Fruit fly (Drosophila melanogaster) whole organism, embryonic: Measurements from ENCODE around the gene CG14423.

Source experiments
- Abd-B ChIP-seq: fragments of 200-800 bp; sonication (Bioruptor generic); optimal IDR thresholded peaks from 2 replicates; lab custom pipeline; 2018; ENCODE audit warnings: missing biosample characterization, mild to moderate bottlenecking, missing genetic modification characterization, moderate library complexity
- Asciz ChIP-seq: fragments of 200-800 bp; sonication (Bioruptor generic); optimal IDR thresholded peaks from 2 replicates; lab custom pipeline; 2017; ENCODE audit warnings: missing biosample characterization, mild to moderate bottlenecking, missing genetic modification characterization, missing genetic modification reagents
- CG10654 ChIP-seq: fragments of 200-800 bp; sonication (Bioruptor generic); optimal IDR thresholded peaks from 2 replicates; lab custom pipeline; 2016; ENCODE audit warnings: missing biosample characterization, missing genetic modification characterization
- CG11247 ChIP-seq: fragments of 200-800 bp; sonication (Bioruptor generic); IDR thresholded peaks from 2 replicates; pipeline ENCODE4 v1.3.6; 2022; ENCODE audit warnings: missing biosample characterization, missing genetic modification characterization
- CG12942 ChIP-seq: fragments of 200-800 bp; sonication (Bioruptor generic); optimal IDR thresholded peaks from 3 replicates; lab custom pipeline; 2016; ENCODE audit warnings: missing biosample characterization, missing genetic modification characterization
- CG13894 ChIP-seq: fragments of 200-800 bp; sonication (Bioruptor generic); optimal IDR thresholded peaks from 3 replicates; lab custom pipeline; 2018; ENCODE audit warnings: missing biosample characterization, mild to moderate bottlenecking, missing genetic modification characterization, moderate library complexity
- CG1832 ChIP-seq: fragments of 200-800 bp; sonication (Bioruptor generic); optimal IDR thresholded peaks from 2 replicates; lab custom pipeline; 2017; ENCODE audit warnings: missing biosample characterization, mild to moderate bottlenecking, missing genetic modification characterization, inconsistent platforms
- CG32532 ChIP-seq: fragments of 200-800 bp; sonication (Bioruptor generic); IDR thresholded peaks from 2 replicates; pipeline ENCODE4 v1.3.6; 2022; ENCODE audit warnings: missing biosample characterization, missing genetic modification characterization
- CG32767 ChIP-seq: fragments of 200-800 bp; sonication (Bioruptor generic); IDR thresholded peaks from 2 replicates; pipeline ENCODE4 v1.3.6; 2022; ENCODE audit warnings: missing biosample characterization, missing genetic modification characterization
- CG32772 ChIP-seq: fragments of 200-800 bp; sonication (Bioruptor generic); IDR thresholded peaks from 2 replicates; pipeline ENCODE4 v1.3.6; 2022; ENCODE audit warnings: missing biosample characterization, missing genetic modification characterization
- CG3995 ChIP-seq: fragments of 200-800 bp; sonication (Bioruptor generic); optimal IDR thresholded peaks from 3 replicates; lab custom pipeline; 2016; ENCODE audit warnings: missing biosample characterization, missing genetic modification characterization
- CG4328 ChIP-seq: fragments of 200-800 bp; sonication (Bioruptor generic); optimal IDR thresholded peaks from 3 replicates; lab custom pipeline; 2017; ENCODE audit warnings: missing biosample characterization, missing genetic modification reagents, missing genetic modification characterization
- CG6175 ChIP-seq: fragments of 200-800 bp; sonication (Bioruptor generic); IDR thresholded peaks from 3 replicates; pipeline ENCODE4 v1.3.6; 2022; ENCODE audit warnings: missing biosample characterization, missing genetic modification characterization
- CG6854 ChIP-seq: fragments of 200-800 bp; sonication (Bioruptor generic); optimal IDR thresholded peaks from 3 replicates; lab custom pipeline; 2017; ENCODE audit warnings: missing biosample characterization, mild to moderate bottlenecking, missing genetic modification characterization
- CG7271 ChIP-seq: fragments of 200-800 bp; sonication (Bioruptor generic); optimal IDR thresholded peaks from 2 replicates; lab custom pipeline; 2018; ENCODE audit warnings: missing biosample characterization, mild to moderate bottlenecking, missing genetic modification characterization, moderate library complexity
- CG8089 ChIP-seq: fragments of 200-800 bp; sonication (Bioruptor generic); optimal IDR thresholded peaks from 3 replicates; lab custom pipeline; 2016; ENCODE audit warnings: missing biosample characterization, missing genetic modification characterization
- CG8359 ChIP-seq: fragments of 200-800 bp; sonication (Bioruptor generic); optimal IDR thresholded peaks from 2 replicates; lab custom pipeline; 2017; ENCODE audit warnings: missing biosample characterization, mild to moderate bottlenecking, missing genetic modification characterization, borderline replicate concordance
- CG8765 ChIP-seq: fragments of 200-800 bp; sonication (Bioruptor generic); IDR thresholded peaks from 2 replicates; pipeline ENCODE4 v1.3.6; 2022; ENCODE audit warnings: missing biosample characterization, missing genetic modification characterization
- CG9876 ChIP-seq: fragments of 200-800 bp; sonication (Bioruptor generic); optimal IDR thresholded peaks from 2 replicates; lab custom pipeline; 2016; ENCODE audit warnings: missing biosample characterization, missing genetic modification characterization
- CTCF ChIP-seq: fragments of 200-800 bp; sonication (Bioruptor generic); optimal IDR thresholded peaks from 2 replicates; lab custom pipeline; 2017; ENCODE audit warnings: missing biosample characterization, mild to moderate bottlenecking, missing genetic modification characterization, moderate library complexity
- HLH54F ChIP-seq: fragments of 200-800 bp; sonication (Bioruptor generic); optimal IDR thresholded peaks from 3 replicates; lab custom pipeline; 2016; ENCODE audit warnings: missing biosample characterization, missing genetic modification characterization
- Max ChIP-seq: fragments of 200-800 bp; sonication (Bioruptor generic); optimal IDR thresholded peaks from 2 replicates; lab custom pipeline; 2016; ENCODE audit warnings: missing biosample characterization, mild to moderate bottlenecking, missing genetic modification characterization
- Oli ChIP-seq: fragments of 200-800 bp; sonication (Bioruptor generic); optimal IDR thresholded peaks from 2 replicates; lab custom pipeline; 2018; ENCODE audit warnings: missing biosample characterization, mild to moderate bottlenecking, missing genetic modification characterization, moderate library complexity
- Sox102F ChIP-seq: fragments of 200-800 bp; sonication (Bioruptor generic); optimal IDR thresholded peaks from 2 replicates; lab custom pipeline; 2018; ENCODE audit warnings: missing biosample characterization, mild to moderate bottlenecking, missing genetic modification characterization, moderate library complexity
- Tbp ChIP-seq: fragments of >200 bp; optimal IDR thresholded peaks from 2 replicates; lab custom pipeline; 2018; ENCODE audit warnings: missing biosample characterization, missing genetic modification characterization
- Usf ChIP-seq: fragments of 200-800 bp; sonication (Bioruptor generic); optimal IDR thresholded peaks from 2 replicates; lab custom pipeline; 2017; ENCODE audit warnings: missing genotype, missing biosample characterization, missing genetic modification characterization
- abd-A ChIP-seq: fragments of 200-800 bp; sonication (Bioruptor generic); optimal IDR thresholded peaks from 3 replicates; lab custom pipeline; 2019; ENCODE audit warnings: missing biosample characterization, mild to moderate bottlenecking, missing genetic modification characterization, moderate library complexity
- btn ChIP-seq: fragments of 200-800 bp; sonication (Bioruptor generic); optimal IDR thresholded peaks from 2 replicates; lab custom pipeline; 2016; ENCODE audit warnings: missing biosample characterization, missing genetic modification characterization
- chm ChIP-seq: fragments of 200-800 bp; sonication (Bioruptor generic); IDR thresholded peaks from 2 replicates; pipeline ENCODE4 v1.3.6; 2022; ENCODE audit warnings: missing biosample characterization, missing genetic modification characterization
- fd3F ChIP-seq: fragments of 200-800 bp; sonication (Bioruptor generic); optimal IDR thresholded peaks from 2 replicates; lab custom pipeline; 2018; ENCODE audit warnings: missing biosample characterization, mild to moderate bottlenecking, missing genetic modification characterization, moderate library complexity
- fd96Cb ChIP-seq: fragments of 200-800 bp; sonication (Bioruptor generic); optimal IDR thresholded peaks from 2 replicates; lab custom pipeline; 2018; ENCODE audit warnings: missing biosample characterization, mild to moderate bottlenecking, missing genetic modification characterization, moderate library complexity
- ftz-f1 ChIP-seq: fragments of 200-800 bp; sonication (Bioruptor generic); optimal IDR thresholded peaks from 2 replicates; lab custom pipeline; 2016; ENCODE audit warnings: missing biosample characterization, missing genetic modification characterization
- gcm2 ChIP-seq: fragments of 200-800 bp; sonication (Bioruptor generic); optimal IDR thresholded peaks from 2 replicates; lab custom pipeline; 2016; ENCODE audit warnings: missing biosample characterization, missing genetic modification characterization
- hb ChIP-seq: fragments of 200-800 bp; sonication (Bioruptor generic); IDR thresholded peaks from 3 replicates; pipeline ENCODE4 v1.3.6; 2022; ENCODE audit warnings: missing biosample characterization, missing genetic modification characterization; ENCODE audit not compliant: partially characterized antibody
- her ChIP-seq: fragments of 200-800 bp; sonication (Bioruptor generic); optimal IDR thresholded peaks from 2 replicates; lab custom pipeline; 2016; ENCODE audit warnings: missing biosample characterization, missing genetic modification characterization
- hth ChIP-seq: fragments of >200 bp; optimal IDR thresholded peaks from 2 replicates; lab custom pipeline; 2017; ENCODE audit warnings: inconsistent platforms
- inv ChIP-seq: fragments of 200-800 bp; sonication (Bioruptor generic); IDR thresholded peaks from 2 replicates; pipeline ENCODE4 v1.3.6; 2022; ENCODE audit warnings: missing biosample characterization, missing genetic modification characterization; ENCODE audit not compliant: partially characterized antibody
- jumu ChIP-seq: fragments of 200-800 bp; sonication (Bioruptor generic); optimal IDR thresholded peaks from 3 replicates; lab custom pipeline; 2016; ENCODE audit warnings: missing biosample characterization, missing genetic modification characterization
- ken ChIP-seq: fragments of 200-800 bp; sonication (Bioruptor generic); IDR thresholded peaks from 3 replicates; pipeline ENCODE4 v1.3.6; 2022; ENCODE audit warnings: missing biosample characterization, missing genetic modification characterization
- klu ChIP-seq: fragments of 200-800 bp; sonication (Bioruptor generic); IDR thresholded peaks from 2 replicates; pipeline ENCODE4 v1.3.6; 2022; ENCODE audit warnings: missing biosample characterization, missing genetic modification characterization
- nmo ChIP-seq: fragments of 200-800 bp; sonication (Bioruptor generic); optimal IDR thresholded peaks from 2 replicates; lab custom pipeline; 2018; ENCODE audit warnings: missing biosample characterization, mild to moderate bottlenecking, missing genetic modification characterization, moderate library complexity
- pzg ChIP-seq: fragments of 200-800 bp; sonication (Bioruptor generic); optimal IDR thresholded peaks from 3 replicates; lab custom pipeline; 2018; ENCODE audit warnings: missing biosample characterization, mild to moderate bottlenecking, missing genetic modification characterization, moderate library complexity
- repo ChIP-seq: fragments of 200-800 bp; sonication (Bioruptor generic); optimal IDR thresholded peaks from 2 replicates; lab custom pipeline; 2016; ENCODE audit warnings: missing biosample characterization, missing genetic modification characterization
- salm ChIP-seq: fragments of 200-800 bp; sonication (Bioruptor generic); optimal IDR thresholded peaks from 2 replicates; lab custom pipeline; 2018; ENCODE audit warnings: missing biosample characterization, mild to moderate bottlenecking, missing genetic modification characterization
- sim ChIP-seq: fragments of 200-800 bp; sonication (Bioruptor generic); IDR thresholded peaks from 2 replicates; pipeline ENCODE4 v1.3.6; 2022; ENCODE audit warnings: missing biosample characterization, missing genetic modification characterization
- sima ChIP-seq: fragments of 200-800 bp; sonication (Bioruptor generic); optimal IDR thresholded peaks from 2 replicates; lab custom pipeline; 2016; ENCODE audit warnings: missing biosample characterization, missing genetic modification characterization
- slbo ChIP-seq: fragments of 200-800 bp; sonication (Bioruptor generic); IDR thresholded peaks from 2 replicates; pipeline ENCODE4 v1.3.6; 2022; ENCODE audit warnings: missing biosample characterization, missing genetic modification characterization
- sqz ChIP-seq: fragments of 200-800 bp; sonication (Bioruptor generic); optimal IDR thresholded peaks from 3 replicates; lab custom pipeline; 2018; ENCODE audit warnings: missing biosample characterization, mild to moderate bottlenecking, missing genetic modification characterization
- sug ChIP-seq: fragments of 200-800 bp; optimal IDR thresholded peaks from 2 replicates; lab custom pipeline; 2019; ENCODE audit warnings: missing biosample characterization, mild to moderate bottlenecking, missing genetic modification characterization, moderate library complexity
- ttk ChIP-seq: fragments of 200-800 bp; sonication (Bioruptor generic); IDR thresholded peaks from 2 replicates; pipeline ENCODE4 v2.1.2; 2022; ENCODE audit warnings: missing biosample characterization, missing genetic modification characterization
- vvl ChIP-seq: fragments of 200-800 bp; sonication (Bioruptor generic); IDR thresholded peaks from 2 replicates; pipeline ENCODE4 v1.3.6; 2022; ENCODE audit warnings: missing biosample characterization, missing genetic modification characterization

CG14423 gene

DNA sequence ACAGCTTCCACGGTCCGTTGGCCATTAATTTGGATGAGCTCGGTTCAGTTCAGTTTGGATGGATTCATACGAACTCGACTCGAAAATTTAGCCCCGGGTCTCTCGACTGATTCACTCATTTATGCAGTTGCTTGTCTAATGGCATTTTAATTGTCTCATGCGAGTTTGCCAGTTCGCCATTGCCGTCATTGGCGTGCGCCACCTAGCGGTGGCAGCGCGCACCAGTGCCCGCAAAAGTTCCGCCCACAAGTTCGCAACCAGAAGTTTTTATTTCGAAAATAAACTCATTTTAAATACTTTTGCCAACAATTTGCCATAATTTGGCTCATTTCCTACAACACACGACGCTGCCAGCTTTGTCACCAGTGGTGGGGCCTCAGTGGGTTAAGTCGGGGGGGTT is 30.1 kb upstream of the CG14423 start:
- TF ChIP-seq CG11247 (GFP tag; lab: Robert Waterston, UW) (0 out of 2 replicates have a peak, but pooled peaks have one; percentile 10), her (no peak), CTCF (GFP tag; lab: Kevin White, UChicago) (peak; percentile 77)

DNA sequence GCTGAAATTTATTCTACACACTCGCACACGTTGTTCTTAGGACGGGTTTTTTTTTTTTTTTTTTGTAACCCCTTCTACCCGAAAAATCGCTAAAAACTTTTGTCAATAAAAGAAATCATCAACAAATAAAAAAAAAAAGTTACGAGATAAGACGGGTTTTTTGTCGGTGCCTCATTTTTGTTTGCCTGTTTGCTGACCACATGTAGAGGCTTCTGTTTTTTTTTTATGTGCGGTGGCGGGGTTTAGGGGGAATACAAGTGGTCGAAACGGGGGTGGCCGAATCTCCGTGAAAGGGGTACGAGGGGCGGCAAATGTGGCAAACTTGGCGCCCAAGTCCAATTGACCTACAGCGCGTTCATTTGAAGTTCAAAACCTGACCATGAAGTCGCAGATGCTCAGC is 26.7 kb upstream of the CG14423 start:
- peak; percentile 36 for TF ChIP-seq CG13894 (tag; lab: Kevin White, UChicago)
- no peak for TF ChIP-seq salm
- TF ChIP-seq ttk (GFP tag; lab: Robert Waterston, UW): peak; percentile 42; the same call in 1 of the 2 replicates
- no peak for TF ChIP-seq Max
- TF ChIP-seq CG3995 (GFP tag; lab: Kevin White, UChicago): no peak
- TF ChIP-seq inv (GFP tag; lab: Robert Waterston, UW): no peak
- TF ChIP-seq jumu (GFP tag; lab: Kevin White, UChicago): no peak
- no peak for TF ChIP-seq CG8765 (GFP tag; lab: Robert Waterston, UW)
- TF ChIP-seq vvl (GFP tag; lab: Robert Waterston, UW): 0 out of 2 replicates have a peak, but pooled peaks have one; percentile 27
- peak; percentile 59 for TF ChIP-seq sqz (GFP tag; lab: Kevin White, UChicago)
- TF ChIP-seq CG12942: no peak
- TF ChIP-seq repo: no peak
- TF ChIP-seq CG6854 (GFP tag; lab: Kevin White, UChicago): no peak
- 0 out of 2 replicates have a peak, but pooled peaks have one; percentile 33 for TF ChIP-seq CG32772 (GFP tag; lab: Robert Waterston, UW)
- no peak for TF ChIP-seq HLH54F (GFP tag; lab: Kevin White, UChicago)
- TF ChIP-seq fd3F: no peak
- no peak for TF ChIP-seq sima
- TF ChIP-seq CG32532 (GFP tag; lab: Robert Waterston, UW): 0 out of 2 replicates have a peak, but pooled peaks have one; percentile 25
- TF ChIP-seq Abd-B (GFP tag; lab: Kevin White, UChicago): no peak
- TF ChIP-seq pzg (GFP tag; lab: Kevin White, UChicago): no peak
- TF ChIP-seq btn (GFP tag; lab: Kevin White, UChicago): no peak
- no peak for TF ChIP-seq CG10654
- TF ChIP-seq Sox102F (GFP tag; lab: Kevin White, UChicago): no peak
- no peak for TF ChIP-seq gcm2 (GFP tag; lab: Kevin White, UChicago)
- no peak for TF ChIP-seq CG9876 (GFP tag; lab: Kevin White, UChicago)
- no peak for TF ChIP-seq chm (GFP tag; lab: Robert Waterston, UW)
- TF ChIP-seq nmo (GFP tag; lab: Kevin White, UChicago): no peak
- no peak for TF ChIP-seq hth (lab: Kevin White, UChicago)
- no peak for TF ChIP-seq CG8359 (GFP tag; lab: Kevin White, UChicago)
- no peak for TF ChIP-seq abd-A (tag; lab: Kevin White, UChicago)
- TF ChIP-seq ken (GFP tag; lab: Robert Waterston, UW): no peak
- TF ChIP-seq sug (tag; lab: Kevin White, UChicago): no peak
- TF ChIP-seq CG6175: peak; percentile 71; the same call in 2 of the 3 replicates
- no peak for TF ChIP-seq hb (GFP tag; lab: Robert Waterston, UW)
- TF ChIP-seq sim (GFP tag; lab: Robert Waterston, UW): no peak
- TF ChIP-seq ftz-f1: no peak
- TF ChIP-seq CG1832: no peak
- TF ChIP-seq Oli: no peak
- no peak for TF ChIP-seq CG7271
- TF ChIP-seq CG4328 (GFP tag; lab: Kevin White, UChicago): no peak
- TF ChIP-seq Usf (GFP tag; lab: Kevin White, UChicago): no peak
- TF ChIP-seq her: no peak
- peak; percentile 23; the same call in 1 of the 2 replicates for TF ChIP-seq slbo (GFP tag; lab: Robert Waterston, UW)
- no peak for TF ChIP-seq Asciz (GFP tag; lab: Kevin White, UChicago)
- no peak for TF ChIP-seq CG32767
- no peak for TF ChIP-seq CG8089
- no peak for TF ChIP-seq fd96Cb (tag; lab: Kevin White, UChicago)
- TF ChIP-seq klu (GFP tag; lab: Robert Waterston, UW): peak; percentile 74
- TF ChIP-seq Tbp (GFP tag; lab: Kevin White, UChicago): no peak
